Worm (Caenorhabditis elegans): Measurements from ENCODE around the gene clc-21.
"Not testable (repeated sequence)": the region's sequence is repeated elsewhere in the genome, so short reads cannot be mapped to it uniquely, and the experiment has no call there.

The clc-21 gene

ce11 chrV:17409955-17410354 is 7.0 kb upstream of the clc-21 start, which contains the start of gene srh-132:
Gene srh-132, plus strand, starts transcription at chrV:17410255.
- TF ChIP-seq unc-120 (tag; optimal IDR thresholded peaks at IDR 0.05; ENCODE audit: poor library complexity, severe bottlenecking); lin-32 (GFP tag; optimal IDR thresholded peaks at IDR 0.05); tbx-8 (GFP tag; optimal IDR thresholded peaks at IDR 0.05): not testable (repeated sequence)

ce11 chrV:17414951-17415350 is 2.0 kb upstream of the clc-21 start, which contains the start of gene T27C5.12:
Gene T27C5.12, plus strand, starts transcription at chrV:17415251.
- TF ChIP-seq ztf-11 (tag; optimal IDR thresholded peaks at IDR 0.05) (no peak), nhr-237 (tag; optimal IDR thresholded peaks at IDR 0.05) (no peak), cnd-1 (tag; optimal IDR thresholded peaks at IDR 0.05) (no peak), drap-1 (GFP tag; optimal IDR thresholded peaks at IDR 0.05) (no peak), snpc-4 (tag; optimal IDR thresholded peaks at IDR 0.05) (no peak), mab-5 (tag; optimal IDR thresholded peaks at IDR 0.05) (no peak), ceh-83 (GFP tag; optimal IDR thresholded peaks at IDR 0.05) (no peak), lsy-2 (tag; optimal IDR thresholded peaks at IDR 0.05) (no peak), bed-3 (GFP tag; optimal IDR thresholded peaks at IDR 0.05) (no peak), nhr-2 (tag; optimal IDR thresholded peaks at IDR 0.05) (no peak), sem-2 (GFP tag; optimal IDR thresholded peaks at IDR 0.05) (no peak), elt-3 (tag; optimal IDR thresholded peaks at IDR 0.05) (no peak), elt-1 (tag; optimal IDR thresholded peaks at IDR 0.05; ENCODE audit: borderline replicate concordance, insufficient read depth) (no peak), unc-120 (tag; optimal IDR thresholded peaks at IDR 0.05; ENCODE audit: poor library complexity, severe bottlenecking) (no peak), ceh-43 (GFP tag; optimal IDR thresholded peaks at IDR 0.05) (no peak), ceh-39 (tag; optimal IDR thresholded peaks at IDR 0.05) (no peak), unc-62 (GFP tag; optimal IDR thresholded peaks at IDR 0.05) (no peak), nhr-28 (tag; optimal IDR thresholded peaks at IDR 0.05) (no peak), M03D4.4 (tag; optimal IDR thresholded peaks at IDR 0.05) (no peak)

- TF ChIP-seq lin-32 (GFP tag; optimal IDR thresholded peaks at IDR 0.05), result no peak
- TF ChIP-seq ceh-43 (GFP tag; optimal IDR thresholded peaks at IDR 0.05), result no peak
- no peak for TF ChIP-seq pha-4 (tag; optimal IDR thresholded peaks at IDR 0.05)
- TF ChIP-seq nhr-237 (tag; optimal IDR thresholded peaks at IDR 0.05), result no peak
- no peak for TF ChIP-seq flh-1 (GFP tag; optimal IDR thresholded peaks at IDR 0.05)
- TF ChIP-seq mep-1 (tag; optimal IDR thresholded peaks at IDR 0.05), result no peak
- TF ChIP-seq bed-3 (GFP tag; optimal IDR thresholded peaks at IDR 0.05), result no peak
- TF ChIP-seq hlh-1 (tag; optimal IDR thresholded peaks at IDR 0.05), result no peak
- no peak for TF ChIP-seq ceh-83 (GFP tag; optimal IDR thresholded peaks at IDR 0.05)
- TF ChIP-seq nhr-28 (tag; optimal IDR thresholded peaks at IDR 0.05), result no peak
- no peak for TF ChIP-seq drap-1 (GFP tag; optimal IDR thresholded peaks at IDR 0.05)
- no peak for TF ChIP-seq nhr-2 (tag; optimal IDR thresholded peaks at IDR 0.05)
Measured at ce11 chrV:17429262-17429661, 12.3 kb downstream of the clc-21 start.

- no peak for TF ChIP-seq nhr-12 (tag; optimal IDR thresholded peaks at IDR 0.05)
- no peak for TF ChIP-seq mls-2 (tag; optimal IDR thresholded peaks at IDR 0.05)
- no peak for TF ChIP-seq sem-2 (GFP tag; optimal IDR thresholded peaks at IDR 0.05)
Measured at ce11 chrV:17430066-17430465, 13.1 kb downstream of the clc-21 start, which contains the start of gene T27C5.10. Gene T27C5.10, minus strand, starts transcription at chrV:17430166.

- TF ChIP-seq snpc-4 (tag; optimal IDR thresholded peaks at IDR 0.05) (no peak), sptf-1 (tag; optimal IDR thresholded peaks at IDR 0.05) (no peak), unc-62 (GFP tag; optimal IDR thresholded peaks at IDR 0.05) (no peak), ceh-83 (GFP tag; optimal IDR thresholded peaks at IDR 0.05) (no peak), unc-39 (tag; optimal IDR thresholded peaks at IDR 0.05) (no peak), nhr-28 (tag; optimal IDR thresholded peaks at IDR 0.05) (no peak), ceh-43 (GFP tag; optimal IDR thresholded peaks at IDR 0.05) (no peak), sem-2 (GFP tag; optimal IDR thresholded peaks at IDR 0.05) (no peak)
Measured at ce11 chrV:17430903-17431302, 14.0 kb downstream of the clc-21 start, which contains the start of gene srbc-27. Gene srbc-27, plus strand, starts transcription at chrV:17431203.

- TF ChIP-seq ham-2 (GFP tag; optimal IDR thresholded peaks at IDR 0.05) (no peak), blmp-1 (tag; optimal IDR thresholded peaks at IDR 0.05) (no peak)
Measured at ce11 chrV:17436492-17436891, 19.6 kb downstream of the clc-21 start, which contains the start of gene F20E11.18. Gene F20E11.18, minus strand, starts transcription at chrV:17436592.
